Fruit fly (Drosophila melanogaster) S2 (cell line): ENCODE data around the gene RhoGAP68F.

Experiments used
- CG8478 ChIP-seq: fragments of >200 bp; optimal IDR thresholded peaks from 2 replicates; lab custom pipeline; 2018
- CTCF ChIP-seq, 2 experiments: fragments of >200 bp; optimal IDR thresholded peaks; 2 replicates each; lab custom pipeline; 2018

RhoGAP68F gene

dm6 chr3L:12190433-12190832, 51.8 kb downstream of the RhoGAP68F start, which contains the start of gene Est-P:
Gene Est-P (plus strand): TSS chr3L:12190733.
- TF ChIP-seq CG8478 (lab: Kevin White, UChicago) (no peak), CTCF (optimal IDR thresholded peaks at IDR 0.05; lab: Kevin White, UChicago) (no peak)
